Worm (Caenorhabditis elegans) whole organism, L3 larva: Measurements from ENCODE around the gene F13D12.8.
A peak's percentile ranks its signal among the peaks of the same experiment; 100 is the strongest.

ENCODE experiments used
- R02D3.7 ChIP-seq: fragments of 150-350 bp; optimal IDR thresholded peaks from 2 replicates; lab custom pipeline; 2014; ENCODE audit warnings: missing biosample characterization, missing genetic modification characterization
- ZK546.5 ChIP-seq: sonication (generic microtip); optimal IDR thresholded peaks from 2 replicates; lab custom pipeline; 2017; ENCODE audit warnings: missing biosample characterization, missing genetic modification characterization
- aly-2 ChIP-seq: fragments of 150-350 bp; optimal IDR thresholded peaks from 2 replicates; lab custom pipeline; 2014; ENCODE audit warnings: missing biosample characterization, missing genetic modification characterization
- ama-1 ChIP-seq: fragments of 150-350 bp; optimal IDR thresholded peaks from 2 replicates; lab custom pipeline; 2018
- ceh-16 ChIP-seq: sonication (generic microtip); optimal IDR thresholded peaks from 2 replicates; lab custom pipeline; 2017; ENCODE audit warnings: missing biosample characterization, missing genetic modification characterization
- ceh-28 ChIP-seq: fragments of 150-350 bp; optimal IDR thresholded peaks from 2 replicates; lab custom pipeline; 2014; ENCODE audit warnings: missing biosample characterization, missing genetic modification reagents, missing genetic modification characterization
- ceh-82 ChIP-seq: fragments of 150-350 bp; optimal IDR thresholded peaks from 2 replicates; lab custom pipeline; 2014; ENCODE audit warnings: missing biosample characterization, missing genetic modification characterization
- ceh-9 ChIP-seq: sonication (generic microtip); optimal IDR thresholded peaks from 2 replicates; lab custom pipeline; 2018; ENCODE audit warnings: missing biosample characterization, missing genetic modification characterization
- daf-12 ChIP-seq: fragments of 150-350 bp; optimal IDR thresholded peaks from 2 replicates; lab custom pipeline; 2014; ENCODE audit warnings: missing biosample characterization, missing genetic modification reagents, missing genetic modification characterization
- egl-27 ChIP-seq: sonication (generic microtip); optimal IDR thresholded peaks from 4 replicates; lab custom pipeline; 2017; ENCODE audit warnings: missing biosample characterization, missing genetic modification reagents, missing genetic modification characterization
- egl-5 ChIP-seq: fragments of 150-350 bp; optimal IDR thresholded peaks from 2 replicates; lab custom pipeline; 2017; ENCODE audit warnings: missing biosample characterization, missing genetic modification reagents, missing genetic modification characterization, inconsistent platforms
- elt-1 ChIP-seq: fragments of 150-350 bp; optimal IDR thresholded peaks from 2 replicates; lab custom pipeline; 2014; ENCODE audit warnings: missing biosample characterization, missing genetic modification characterization
- elt-2 ChIP-seq: sonication (generic microtip); optimal IDR thresholded peaks from 2 replicates; lab custom pipeline; 2016; ENCODE audit warnings: missing genetic modification reagents, mild to moderate bottlenecking, missing genetic modification characterization, missing compliant biosample characterization
- eor-1 ChIP-seq, 2 experiments: fragments of 150-350 bp; optimal IDR thresholded peaks; 2 replicates each; lab custom pipeline; 2014 to 2018; ENCODE audit warnings: missing biosample characterization in 2 of 2, missing genetic modification characterization in 2 of 2
- fkh-10 ChIP-seq: sonication (generic microtip); optimal IDR thresholded peaks from 2 replicates; lab custom pipeline; 2017; ENCODE audit warnings: missing biosample characterization, missing genetic modification reagents, missing genetic modification characterization
- fkh-2 ChIP-seq: fragments of 150-350 bp; optimal IDR thresholded peaks from 2 replicates; lab custom pipeline; 2014; ENCODE audit warnings: missing biosample characterization, missing genetic modification reagents, missing genetic modification characterization
- fos-1 ChIP-seq: fragments of 150-350 bp; optimal IDR thresholded peaks from 2 replicates; lab custom pipeline; 2014; ENCODE audit warnings: missing biosample characterization, missing genetic modification characterization
- jun-1 ChIP-seq: fragments of 150-350 bp; optimal IDR thresholded peaks from 2 replicates; lab custom pipeline; 2014; ENCODE audit warnings: missing biosample characterization, missing genetic modification reagents, missing genetic modification characterization
- lin-15B ChIP-seq: fragments of 150-350 bp; optimal IDR thresholded peaks from 2 replicates; lab custom pipeline; 2014; ENCODE audit warnings: missing biosample characterization, missing genetic modification characterization
- lin-39 ChIP-seq: fragments of 150-350 bp; optimal IDR thresholded peaks from 2 replicates; lab custom pipeline; 2018; ENCODE audit warnings: missing biosample characterization, missing genetic modification reagents, missing genetic modification characterization
- lsy-12 ChIP-seq: sonication (generic microtip); optimal IDR thresholded peaks from 2 replicates; lab custom pipeline; 2016; ENCODE audit warnings: mild to moderate bottlenecking, missing genetic modification characterization, missing compliant biosample characterization
- mdl-1 ChIP-seq: fragments of 150-350 bp; optimal IDR thresholded peaks from 2 replicates; lab custom pipeline; 2014; ENCODE audit warnings: missing biosample characterization, missing genetic modification characterization
- mml-1 ChIP-seq: fragments of 150-350 bp; sonication (generic microtip); optimal IDR thresholded peaks from 3 replicates; lab custom pipeline; 2014; ENCODE audit warnings: missing biosample characterization, missing genetic modification characterization
- nfya-1 ChIP-seq: sonication (generic microtip); optimal IDR thresholded peaks from 2 replicates; lab custom pipeline; 2017; ENCODE audit warnings: missing genetic modification characterization, mild to moderate bottlenecking, missing compliant biosample characterization, antibody characterized with exemption, moderate library complexity; ENCODE audit not compliant: insufficient read depth
- nhr-11 ChIP-seq: fragments of 150-350 bp; optimal IDR thresholded peaks from 2 replicates; lab custom pipeline; 2014; ENCODE audit warnings: missing biosample characterization, missing genetic modification characterization
- nhr-12 ChIP-seq: fragments of 150-350 bp; optimal IDR thresholded peaks from 2 replicates; lab custom pipeline; 2014; ENCODE audit warnings: missing biosample characterization, missing genetic modification characterization
- nhr-23 ChIP-seq: fragments of 150-350 bp; optimal IDR thresholded peaks from 2 replicates; lab custom pipeline; 2014; ENCODE audit warnings: missing biosample characterization, missing genetic modification reagents, missing genetic modification characterization
- nhr-237 ChIP-seq: fragments of 150-350 bp; optimal IDR thresholded peaks from 2 replicates; lab custom pipeline; 2014; ENCODE audit warnings: missing biosample characterization, missing genetic modification characterization
- nhr-25 ChIP-seq: sonication (generic microtip); optimal IDR thresholded peaks from 2 replicates; lab custom pipeline; 2017; ENCODE audit warnings: missing biosample characterization, missing genetic modification characterization
- nhr-28 ChIP-seq: fragments of 150-350 bp; optimal IDR thresholded peaks from 2 replicates; lab custom pipeline; 2014; ENCODE audit warnings: missing biosample characterization, missing genetic modification characterization
- nhr-43 ChIP-seq: sonication (generic microtip); optimal IDR thresholded peaks from 2 replicates; lab custom pipeline; 2016; ENCODE audit warnings: mild to moderate bottlenecking, missing genetic modification characterization, missing compliant biosample characterization; ENCODE audit not compliant: poor library complexity, severe bottlenecking
- nhr-67 ChIP-seq: fragments of 150-350 bp; optimal IDR thresholded peaks from 2 replicates; lab custom pipeline; 2014; ENCODE audit warnings: missing biosample characterization, missing genetic modification characterization
- nhr-76 ChIP-seq: fragments of 150-350 bp; sonication (generic microtip); optimal IDR thresholded peaks from 5 replicates; lab custom pipeline; 2014; ENCODE audit warnings: missing biosample characterization, missing genetic modification characterization
- nhr-77 ChIP-seq: fragments of 150-350 bp; optimal IDR thresholded peaks from 2 replicates; lab custom pipeline; 2014; ENCODE audit warnings: missing biosample characterization, missing genetic modification characterization
- pha-4 ChIP-seq: fragments of 150-350 bp; optimal IDR thresholded peaks from 2 replicates; lab custom pipeline; 2014; ENCODE audit warnings: missing biosample characterization, missing genetic modification reagents, missing genetic modification characterization
- pqm-1 ChIP-seq: fragments of 150-350 bp; optimal IDR thresholded peaks from 2 replicates; lab custom pipeline; 2017; ENCODE audit warnings: missing biosample characterization, missing genetic modification characterization, inconsistent platforms
- sea-2 ChIP-seq: fragments of 150-350 bp; sonication (generic microtip); optimal IDR thresholded peaks from 4 replicates; lab custom pipeline; 2014; ENCODE audit warnings: missing biosample characterization, missing genetic modification reagents, missing genetic modification characterization
- skn-1 ChIP-seq: fragments of 150-350 bp; optimal IDR thresholded peaks from 2 replicates; lab custom pipeline; 2014; ENCODE audit warnings: missing biosample characterization, missing genetic modification characterization
- snpc-4 ChIP-seq: fragments of 150-350 bp; optimal IDR thresholded peaks from 2 replicates; lab custom pipeline; 2014; ENCODE audit warnings: missing biosample characterization, missing genetic modification characterization
- tbx-2 ChIP-seq: sonication (generic microtip); optimal IDR thresholded peaks from 2 replicates; lab custom pipeline; 2016; ENCODE audit warnings: mild to moderate bottlenecking, missing genetic modification characterization, missing compliant biosample characterization
- unc-39 ChIP-seq: sonication (generic microtip); optimal IDR thresholded peaks from 4 replicates; lab custom pipeline; 2017; ENCODE audit warnings: missing biosample characterization, missing genetic modification characterization
- unc-62 ChIP-seq: fragments of 150-350 bp; sonication (generic microtip); optimal IDR thresholded peaks from 4 replicates; lab custom pipeline; 2014; ENCODE audit warnings: missing biosample characterization, missing genetic modification reagents, missing genetic modification characterization
- zag-1 ChIP-seq: fragments of 150-350 bp; optimal IDR thresholded peaks from 2 replicates; lab custom pipeline; 2014; ENCODE audit warnings: missing biosample characterization, missing genetic modification characterization
- ztf-11 ChIP-seq: fragments of 150-350 bp; optimal IDR thresholded peaks from 2 replicates; lab custom pipeline; 2014; ENCODE audit warnings: missing biosample characterization, missing genetic modification characterization
- ztf-4 ChIP-seq: fragments of 150-350 bp; optimal IDR thresholded peaks from 2 replicates; lab custom pipeline; 2014; ENCODE audit warnings: missing biosample characterization, missing genetic modification characterization

F13D12.8 gene

DNA sequence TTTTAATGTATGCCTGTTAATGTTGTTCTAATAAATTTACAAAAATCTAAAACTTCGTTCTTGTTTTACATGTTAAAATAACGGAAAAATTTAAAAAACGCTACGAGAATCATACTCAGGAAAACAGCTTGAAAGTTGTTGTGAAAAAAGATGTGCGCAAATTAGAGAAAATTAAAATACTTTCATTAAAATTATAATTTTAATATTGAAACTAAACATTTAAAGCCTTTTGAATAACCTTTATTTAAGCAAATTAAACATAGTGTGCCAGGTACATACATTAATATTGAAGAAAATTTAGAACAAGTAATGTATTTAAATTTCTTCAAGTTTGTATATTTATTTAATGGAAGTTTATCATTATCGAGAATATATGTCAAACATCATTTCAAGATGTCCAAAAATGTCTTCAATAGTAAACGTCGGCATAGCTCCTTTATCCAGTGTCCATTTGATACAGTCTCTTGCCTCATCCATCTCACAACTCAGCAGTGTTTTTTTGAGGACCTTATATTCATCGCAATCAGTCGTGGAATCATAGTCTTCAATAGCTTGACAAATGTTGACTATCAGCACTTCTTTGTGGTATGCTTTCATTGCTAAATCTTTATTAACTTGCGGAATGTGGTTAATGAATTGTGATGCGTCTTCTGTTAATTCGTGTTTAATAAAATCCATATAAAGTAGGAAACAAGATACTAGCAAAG, 29.6 kb upstream of the F13D12.8 start (continued):
- TF ChIP-seq mdl-1 (tag; lab: Kevin White, UChicago) (no peak), zag-1 (tag; lab: Kevin White, UChicago) (no peak), fkh-10 (no peak), lin-39 (tag; lab: Kevin White, UChicago) (no peak), nhr-237 (no peak), ceh-16 (tag; lab: Kevin White, UChicago) (no peak), ceh-9 (tag; lab: Kevin White, UChicago) (no peak), nhr-77 (tag; lab: Kevin White, UChicago) (no peak), fkh-2 (tag; lab: Kevin White, UChicago) (no peak)

DNA sequence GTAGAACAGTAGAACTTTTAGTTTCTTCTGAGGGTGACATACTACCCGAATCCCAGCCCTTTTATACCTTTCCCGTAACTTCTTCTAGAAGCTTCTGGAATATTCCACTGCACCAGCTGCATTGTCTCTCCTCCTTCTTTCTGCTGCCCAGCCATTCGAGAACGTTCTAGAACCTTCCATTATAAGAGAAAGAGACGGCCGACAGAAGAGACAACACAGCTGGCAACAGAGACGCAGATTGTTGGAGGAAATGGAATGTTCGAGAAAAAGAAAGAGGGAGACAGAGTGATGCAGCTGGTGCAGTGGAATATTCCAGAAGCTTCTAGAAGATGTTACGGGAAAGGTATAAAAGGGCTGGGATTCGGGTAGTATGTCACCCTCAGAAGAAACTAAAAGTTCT, 26.9 kb upstream of the F13D12.8 start, which contains the start of the genes F44E5.4 and F44E5.5:
Gene F44E5.4, minus strand, starts transcription at position 35 of the 400 bp plus-strand sequence.
Gene F44E5.5, plus strand, starts transcription at position 386 of the 400 bp plus-strand sequence.
- peak; percentile 47 for TF ChIP-seq nhr-43 (tag; lab: Kevin White, UChicago)
- peak; percentile 70 for TF ChIP-seq nhr-11 (tag; lab: Kevin White, UChicago)
- peak in 1 of 2 experiments; percentile 42 for TF ChIP-seq eor-1 (tag; optimal IDR thresholded peaks at IDR 0.05; lab: Kevin White, UChicago)
- TF ChIP-seq skn-1 (tag; lab: Kevin White, UChicago) = peak; percentile 12
- TF ChIP-seq nhr-25 (tag; lab: Kevin White, UChicago) = peak; percentile 61
- peak; percentile 93 for TF ChIP-seq jun-1 (tag; lab: Kevin White, UChicago)
- peak; percentile 38 for TF ChIP-seq pha-4 (tag; lab: Kevin White, UChicago)
- TF ChIP-seq tbx-2 = peak; percentile 90
- TF ChIP-seq mml-1 (tag; lab: Kevin White, UChicago) = peak; percentile 66
- TF ChIP-seq lsy-12 (tag; lab: Kevin White, UChicago) = peak; percentile 98
- peak; percentile 60 for TF ChIP-seq elt-2 (tag; lab: Kevin White, UChicago)
- TF ChIP-seq lin-39 (tag; lab: Kevin White, UChicago) = peak; percentile 54
- peak; percentile 44 for TF ChIP-seq lin-15B
- TF ChIP-seq ceh-28 (tag; lab: Kevin White, UChicago) = peak; percentile 69
- TF ChIP-seq fkh-10 = peak; percentile 9
- TF ChIP-seq elt-1 = peak; percentile 31
- peak; percentile 92 for TF ChIP-seq nfya-1 (tag; lab: Kevin White, UChicago)
- peak; percentile 34 for TF ChIP-seq fos-1 (tag; lab: Kevin White, UChicago)
- TF ChIP-seq sea-2 = peak; percentile 100
- TF ChIP-seq nhr-23 (tag; lab: Kevin White, UChicago) = peak; percentile 74

DNA sequence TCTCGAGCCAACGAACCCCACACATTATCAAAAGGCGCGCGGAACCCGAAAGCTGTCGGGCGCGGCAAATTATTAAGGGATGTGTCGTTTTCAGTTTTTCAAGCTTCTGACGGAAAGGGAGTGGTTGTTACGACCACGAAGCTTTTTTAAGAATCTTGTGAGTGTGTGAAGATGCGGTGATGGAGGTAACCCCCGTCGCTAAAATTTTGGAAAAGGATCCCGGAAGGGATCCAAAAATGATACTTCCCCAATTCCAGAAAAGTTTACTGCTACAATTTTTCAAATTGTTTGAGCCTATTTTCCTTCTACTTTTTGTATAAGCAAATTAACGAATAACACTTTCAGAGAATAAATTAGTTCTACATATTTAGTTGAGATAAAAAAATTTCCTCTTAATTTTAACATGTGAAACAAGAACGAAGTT, 24.3 kb upstream of the F13D12.8 start:
- TF ChIP-seq ceh-82 (no peak), ceh-28 (tag; lab: Kevin White, UChicago) (no peak), nhr-67 (tag; lab: Kevin White, UChicago) (no peak), nhr-43 (tag; lab: Kevin White, UChicago) (no peak), eor-1 (tag; optimal IDR thresholded peaks at IDR 0.05; lab: Kevin White, UChicago) (peak in 1 of 2 experiments; percentile 11), daf-12 (tag; lab: Kevin White, UChicago) (no peak), ztf-11 (tag; lab: Kevin White, UChicago) (no peak), snpc-4 (tag; lab: Kevin White, UChicago) (peak; percentile 77), lin-39 (tag; lab: Kevin White, UChicago) (peak; percentile 68), ama-1 (lab: Kevin White, UChicago) (peak; percentile 100), nhr-28 (no peak), ceh-9 (tag; lab: Kevin White, UChicago) (no peak), aly-2 (tag; lab: Kevin White, UChicago) (no peak), unc-62 (no peak), sea-2 (no peak), pqm-1 (no peak), nhr-237 (no peak), elt-2 (tag; lab: Kevin White, UChicago) (peak; percentile 29), pha-4 (tag; lab: Kevin White, UChicago) (peak; percentile 94), jun-1 (tag; lab: Kevin White, UChicago) (no peak), nhr-76 (tag; lab: Kevin White, UChicago) (no peak), lin-15B (no peak), mml-1 (tag; lab: Kevin White, UChicago) (no peak), R02D3.7 (tag; lab: Kevin White, UChicago) (no peak), ZK546.5 (tag; lab: Kevin White, UChicago) (no peak), ztf-4 (tag; lab: Kevin White, UChicago) (peak; percentile 83), fkh-2 (tag; lab: Kevin White, UChicago) (no peak), nhr-11 (tag; lab: Kevin White, UChicago) (no peak), nhr-23 (tag; lab: Kevin White, UChicago) (no peak), zag-1 (tag; lab: Kevin White, UChicago) (no peak), nhr-77 (tag; lab: Kevin White, UChicago) (no peak), egl-27 (no peak), egl-5 (tag; lab: Kevin White, UChicago) (no peak), unc-39 (tag; lab: Kevin White, UChicago) (no peak), nhr-12 (tag; lab: Kevin White, UChicago) (no peak), fkh-10 (no peak), elt-1 (no peak), ceh-16 (tag; lab: Kevin White, UChicago) (peak; percentile 67)
